Worm (Caenorhabditis elegans): ENCODE results near the gene ZK666.2.

ZK666.2 gene

ce11 chrII:10447348-10448316 is 24.1 kb downstream of the ZK666.2 start, which contains the start of gene ZK673.2 (continued):
- TF ChIP-seq ama-1 (optimal IDR thresholded peaks at IDR 0.05) (peak; percentile 31), lim-7 (GFP tag; IDR thresholded peaks at IDR 0.05) (no peak), set-16 (GFP tag; IDR thresholded peaks at IDR 0.05) (no peak), nhr-28 (tag; optimal IDR thresholded peaks at IDR 0.05) (peak; percentile 70), F26F4.8 (GFP tag; conservative IDR thresholded peaks at IDR 0.05) (no peak), gei-8 (GFP tag; optimal IDR thresholded peaks at IDR 0.05) (peak; percentile 57), lin-38 (GFP tag; IDR thresholded peaks at IDR 0.05) (no peak), lin-1 (GFP tag; IDR thresholded peaks at IDR 0.05) (peak; percentile 43; the same call in 1 of the 2 replicates), Y5F2A.4 (GFP tag; optimal IDR thresholded peaks at IDR 0.05) (no peak), F44E2.7 (GFP tag; IDR thresholded peaks at IDR 0.05) (no peak), daf-19 (GFP tag; conservative IDR thresholded peaks at IDR 0.05) (no peak), nhr-76 (tag; optimal IDR thresholded peaks at IDR 0.05) (no peak), rbr-2 (tag; optimal IDR thresholded peaks at IDR 0.05) (no peak), arid-1 (GFP tag; conservative IDR thresholded peaks at IDR 0.05) (no peak), attf-4 (tag; optimal IDR thresholded peaks at IDR 0.05) (no peak), Y75B8A.6 (GFP tag; IDR thresholded peaks at IDR 0.05) (no peak), zip-2 (tag; optimal IDR thresholded peaks at IDR 0.05) (no peak), nhr-48 (tag; optimal IDR thresholded peaks at IDR 0.05) (peak; percentile 86), D1046.2 (GFP tag; IDR thresholded peaks at IDR 0.05) (no peak), ctbp-1 (GFP tag; IDR thresholded peaks at IDR 0.05) (no peak), duxl-1 (tag; optimal IDR thresholded peaks at IDR 0.05; ENCODE audit: poor library complexity) (no peak), madf-5 (GFP tag; IDR thresholded peaks at IDR 0.05) (no peak), tra-1 (GFP tag; IDR thresholded peaks at IDR 0.05) (peak; percentile 67), pha-4 (GFP tag; IDR thresholded peaks at IDR 0.05) (peak; percentile 6; the same call in 1 of the 2 replicates), pha-4 (tag; optimal IDR thresholded peaks at IDR 0.05) (no peak), php-3 (GFP tag; IDR thresholded peaks at IDR 0.05) (peak; percentile 68; the same call in 1 of the 2 replicates), Y48G9A.11 (GFP tag; IDR thresholded peaks at IDR 0.05) (no peak), snpc-4 (tag; optimal IDR thresholded peaks at IDR 0.05) (no peak), ceh-44 (GFP tag; IDR thresholded peaks at IDR 0.05) (no peak), sdz-12 (GFP tag; optimal IDR thresholded peaks at IDR 0.05) (no peak), zag-1 (tag; optimal IDR thresholded peaks at IDR 0.05) (no peak), ceh-32 (tag; optimal IDR thresholded peaks at IDR 0.05; ENCODE audit: poor library complexity) (no peak), nhr-41 (GFP tag; IDR thresholded peaks at IDR 0.05) (peak; percentile 25; the same call in 1 of the 2 replicates), mep-1 (tag; optimal IDR thresholded peaks at IDR 0.05) (peak; percentile 11), spr-3 (GFP tag; optimal IDR thresholded peaks at IDR 0.05) (no peak), snpc-1.2 (GFP tag; IDR thresholded peaks at IDR 0.05) (no peak), zfp-2 (tag; optimal IDR thresholded peaks at IDR 0.05) (no peak), skn-1 (tag; optimal IDR thresholded peaks at IDR 0.05) (no peak), mes-2 (tag; optimal IDR thresholded peaks at IDR 0.05; ENCODE audit: poor library complexity, severe bottlenecking) (peak; percentile 42), vab-7 (GFP tag; IDR thresholded peaks at IDR 0.05) (no peak), daf-16 (GFP tag; optimal IDR thresholded peaks at IDR 0.05) (peak in 1 of 2 experiments; percentile 28), daf-16 (tag; optimal IDR thresholded peaks at IDR 0.05) (peak; percentile 61), ceh-28 (tag; optimal IDR thresholded peaks at IDR 0.05) (no peak), aha-1 (tag) (peak; percentile 29), unc-130 (GFP tag; optimal IDR thresholded peaks at IDR 0.05) (no peak), madf-9 (GFP tag; conservative IDR thresholded peaks at IDR 0.05) (no peak), nhr-11 (tag; optimal IDR thresholded peaks at IDR 0.05) (peak; percentile 77), ces-1 (GFP tag; optimal IDR thresholded peaks at IDR 0.05) (no peak), tag-97 (GFP tag; IDR thresholded peaks at IDR 0.05) (no peak), fos-1 (tag; optimal IDR thresholded peaks at IDR 0.05) (no peak)

Measured in whole organism, L4 larva.